Fruit fly (Drosophila melanogaster): ENCODE measurements around the gene Nprl2.

dm6 chrX:16839905-16840304 lies 44.3 kb downstream of the Nprl2 start:
- TF ChIP-seq ttk (optimal IDR thresholded peaks at IDR 0.05) (no peak), insv (optimal IDR thresholded peaks at IDR 0.05) (no peak), h (optimal IDR thresholded peaks at IDR 0.05) (no peak)

Measured in Kc167 (cell line).